Fruit fly (Drosophila melanogaster) whole organism, embryonic: Measurements from ENCODE around the gene blp.

Experiments
- Bteb2 ChIP-seq: fragments of 200-800 bp; sonication (Bioruptor generic); optimal IDR thresholded peaks from 2 replicates; lab custom pipeline; 2016; ENCODE audit warnings: missing biosample characterization, missing genetic modification characterization
- CG10462 ChIP-seq: fragments of 200-800 bp; sonication (Bioruptor generic); optimal IDR thresholded peaks from 2 replicates; lab custom pipeline; 2016; ENCODE audit warnings: missing biosample characterization, missing genetic modification characterization
- CG10565 ChIP-seq: fragments of 200-800 bp; sonication (Bioruptor generic); optimal IDR thresholded peaks from 3 replicates; lab custom pipeline; 2016; ENCODE audit warnings: missing biosample characterization, mild to moderate bottlenecking, missing genetic modification characterization
- CG10654 ChIP-seq: fragments of 200-800 bp; sonication (Bioruptor generic); optimal IDR thresholded peaks from 2 replicates; lab custom pipeline; 2016; ENCODE audit warnings: missing biosample characterization, missing genetic modification characterization
- CG11247 ChIP-seq: fragments of 200-800 bp; sonication (Bioruptor generic); IDR thresholded peaks from 2 replicates; pipeline ENCODE4 v1.3.6; 2022; ENCODE audit warnings: missing biosample characterization, missing genetic modification characterization
- CG12155 ChIP-seq: fragments of 200-800 bp; sonication (Bioruptor generic); optimal IDR thresholded peaks from 3 replicates; lab custom pipeline; 2016; ENCODE audit warnings: missing biosample characterization, missing genetic modification characterization
- CG12391 ChIP-seq: fragments of 200-800 bp; sonication (Bioruptor generic); optimal IDR thresholded peaks from 3 replicates; lab custom pipeline; 2018; ENCODE audit warnings: missing biosample characterization, mild to moderate bottlenecking, missing genetic modification characterization, moderate library complexity
- CG17568 ChIP-seq: fragments of 200-800 bp; sonication (Bioruptor generic); optimal IDR thresholded peaks from 2 replicates; lab custom pipeline; 2018; ENCODE audit warnings: missing biosample characterization, mild to moderate bottlenecking, missing genetic modification characterization, moderate library complexity
- CG18011 ChIP-seq: fragments of 200-800 bp; sonication (Bioruptor generic); optimal IDR thresholded peaks from 2 replicates; lab custom pipeline; 2017; ENCODE audit warnings: missing biosample characterization, missing genetic modification characterization, mild to moderate bottlenecking, moderate library complexity, missing genotype
- CG18262 ChIP-seq: fragments of 200-800 bp; optimal IDR thresholded peaks from 3 replicates; lab custom pipeline; 2019; ENCODE audit warnings: missing biosample characterization, mild to moderate bottlenecking, missing genetic modification characterization, moderate library complexity
- CG2678 ChIP-seq: fragments of 200-800 bp; sonication (Bioruptor generic); optimal IDR thresholded peaks from 3 replicates; lab custom pipeline; 2019; ENCODE audit warnings: missing biosample characterization, mild to moderate bottlenecking, missing genetic modification characterization, moderate library complexity
- CG31441 ChIP-seq: fragments of 200-800 bp; sonication (Bioruptor generic); IDR thresholded peaks from 2 replicates; pipeline ENCODE4 v1.3.6; 2022; ENCODE audit warnings: missing biosample characterization, missing genetic modification characterization
- CG3407 ChIP-seq: fragments of 200-800 bp; sonication (Bioruptor generic); optimal IDR thresholded peaks from 2 replicates; lab custom pipeline; 2018; ENCODE audit warnings: missing biosample characterization, mild to moderate bottlenecking, missing genetic modification characterization
- CG4360 ChIP-seq: fragments of 200-800 bp; sonication (Bioruptor generic); IDR thresholded peaks from 2 replicates; pipeline ENCODE4 v1.3.6; 2022; ENCODE audit warnings: missing biosample characterization, missing genetic modification characterization
- CG4404 ChIP-seq: fragments of 200-800 bp; sonication (Bioruptor generic); IDR thresholded peaks from 2 replicates; pipeline ENCODE4 v1.3.6; 2022; ENCODE audit warnings: missing biosample characterization, missing genetic modification characterization
- CG4820 ChIP-seq: fragments of 200-800 bp; sonication (Bioruptor generic); optimal IDR thresholded peaks from 3 replicates; lab custom pipeline; 2016; ENCODE audit warnings: missing biosample characterization, missing genetic modification characterization
- CG6683 ChIP-seq: fragments of 200-800 bp; sonication (Bioruptor generic); optimal IDR thresholded peaks from 2 replicates; lab custom pipeline; 2017; ENCODE audit warnings: missing biosample characterization, mild to moderate bottlenecking, missing genetic modification characterization, missing genetic modification reagents
- CG6854 ChIP-seq: fragments of 200-800 bp; sonication (Bioruptor generic); optimal IDR thresholded peaks from 3 replicates; lab custom pipeline; 2017; ENCODE audit warnings: missing biosample characterization, mild to moderate bottlenecking, missing genetic modification characterization
- CG7786 ChIP-seq: fragments of 200-800 bp; sonication (Bioruptor generic); optimal IDR thresholded peaks from 2 replicates; lab custom pipeline; 2016; ENCODE audit warnings: missing biosample characterization, missing genetic modification characterization
- CG7963 ChIP-seq: fragments of 200-800 bp; sonication (Bioruptor generic); IDR thresholded peaks from 3 replicates; pipeline ENCODE4 v1.3.6; 2022; ENCODE audit warnings: missing biosample characterization, missing genetic modification characterization; ENCODE audit not compliant: partially characterized antibody
- CG8924 ChIP-seq: fragments of 200-800 bp; optimal IDR thresholded peaks from 3 replicates; lab custom pipeline; 2019; ENCODE audit warnings: missing biosample characterization, mild to moderate bottlenecking, missing genetic modification characterization, moderate library complexity
- CHES-1-like ChIP-seq: fragments of 200-800 bp; sonication (Bioruptor generic); optimal IDR thresholded peaks from 2 replicates; lab custom pipeline; 2016; ENCODE audit warnings: missing biosample characterization, missing genetic modification characterization
- CrebB ChIP-seq: fragments of 200-800 bp; sonication (Bioruptor generic); optimal IDR thresholded peaks from 3 replicates; lab custom pipeline; 2018; ENCODE audit warnings: missing biosample characterization, mild to moderate bottlenecking, missing genetic modification characterization
- Dref ChIP-seq: fragments of 200-800 bp; sonication (Bioruptor generic); IDR thresholded peaks from 2 replicates; pipeline ENCODE4 v1.3.6; 2022; ENCODE audit warnings: missing biosample characterization, missing genetic modification characterization
- Gsc ChIP-seq: fragments of 200-800 bp; sonication (Bioruptor generic); IDR thresholded peaks from 2 replicates; pipeline ENCODE4 v1.3.6; 2022; ENCODE audit warnings: missing biosample characterization, missing genetic modification characterization
- H2.0 ChIP-seq: fragments of 200-800 bp; sonication (Bioruptor generic); IDR thresholded peaks from 2 replicates; pipeline ENCODE4 v1.3.6; 2022; ENCODE audit warnings: missing biosample characterization, missing genetic modification characterization
- Hand ChIP-seq: fragments of 200-800 bp; sonication (Bioruptor generic); optimal IDR thresholded peaks from 2 replicates; lab custom pipeline; 2017; ENCODE audit warnings: mild to moderate bottlenecking, missing biosample characterization, missing genetic modification reagents, missing genetic modification characterization
- Hr51 ChIP-seq, 2 experiments: fragments of 200-800 bp; sonication (Bioruptor generic); optimal IDR thresholded peaks; 2 replicates in 1 of 2; 3 replicates in 1 of 2; lab custom pipeline; 2016 to 2018; ENCODE audit warnings: missing biosample characterization in 2 of 2, missing genetic modification characterization in 2 of 2, mild to moderate bottlenecking in 1 of 2, moderate library complexity in 1 of 2
- Jarid2 ChIP-seq: fragments of 200-800 bp; sonication (Bioruptor generic); optimal IDR thresholded peaks from 3 replicates; lab custom pipeline; 2017; ENCODE audit warnings: mild to moderate bottlenecking, missing biosample characterization, missing genetic modification reagents, missing genetic modification characterization
- Nf-YC ChIP-seq: fragments of 200-800 bp; optimal IDR thresholded peaks from 3 replicates; lab custom pipeline; 2019; ENCODE audit warnings: missing biosample characterization, mild to moderate bottlenecking, missing genetic modification characterization, moderate library complexity
- Sox102F ChIP-seq: fragments of 200-800 bp; sonication (Bioruptor generic); optimal IDR thresholded peaks from 2 replicates; lab custom pipeline; 2018; ENCODE audit warnings: missing biosample characterization, mild to moderate bottlenecking, missing genetic modification characterization, moderate library complexity
- Vsx1 ChIP-seq: fragments of 200-800 bp; sonication (Bioruptor generic); optimal IDR thresholded peaks from 2 replicates; lab custom pipeline; 2017; ENCODE audit warnings: missing biosample characterization, mild to moderate bottlenecking, missing genetic modification characterization, missing genetic modification reagents
- ato ChIP-seq: fragments of 200-800 bp; sonication (Bioruptor generic); IDR thresholded peaks from 2 replicates; pipeline ENCODE4 v1.3.6; 2022; ENCODE audit warnings: missing biosample characterization, missing genetic modification characterization; ENCODE audit not compliant: partially characterized antibody
- crp ChIP-seq, 2 experiments: fragments of 200-800 bp; sonication (Bioruptor generic); optimal IDR thresholded peaks; 2 replicates in 1 of 2; 3 replicates in 1 of 2; lab custom pipeline; 2017; ENCODE audit warnings: missing biosample characterization in 2 of 2, missing genetic modification characterization in 2 of 2, mild to moderate bottlenecking in 1 of 2, moderate library complexity in 1 of 2
- da ChIP-seq: fragments of 200-800 bp; sonication (Bioruptor generic); optimal IDR thresholded peaks from 2 replicates; lab custom pipeline; 2016; ENCODE audit warnings: missing biosample characterization, missing genetic modification characterization
- dpn ChIP-seq, 2 experiments: fragments of 200-800 bp; sonication (Bioruptor generic); optimal IDR thresholded peaks; 3 replicates each; lab custom pipeline; 2016; ENCODE audit warnings: missing biosample characterization in 2 of 2, missing genetic modification characterization in 2 of 2
- fd96Cb ChIP-seq: fragments of 200-800 bp; sonication (Bioruptor generic); optimal IDR thresholded peaks from 2 replicates; lab custom pipeline; 2018; ENCODE audit warnings: missing biosample characterization, mild to moderate bottlenecking, missing genetic modification characterization, moderate library complexity
- ftz-f1 ChIP-seq: fragments of 200-800 bp; sonication (Bioruptor generic); optimal IDR thresholded peaks from 2 replicates; lab custom pipeline; 2016; ENCODE audit warnings: missing biosample characterization, missing genetic modification characterization
- gem ChIP-seq: fragments of 200-800 bp; sonication (Bioruptor generic); optimal IDR thresholded peaks from 2 replicates; lab custom pipeline; 2019; ENCODE audit warnings: missing biosample characterization, mild to moderate bottlenecking, missing genetic modification characterization, moderate library complexity
- gfzf ChIP-seq: fragments of 200-800 bp; sonication (Bioruptor generic); optimal IDR thresholded peaks from 2 replicates; lab custom pipeline; 2016; ENCODE audit warnings: missing biosample characterization, mild to moderate bottlenecking, missing genetic modification characterization, moderate library complexity
- jumu ChIP-seq: fragments of 200-800 bp; sonication (Bioruptor generic); optimal IDR thresholded peaks from 3 replicates; lab custom pipeline; 2016; ENCODE audit warnings: missing biosample characterization, missing genetic modification characterization
- oc ChIP-seq: fragments of 200-800 bp; sonication (Bioruptor generic); optimal IDR thresholded peaks from 2 replicates; lab custom pipeline; 2018; ENCODE audit warnings: missing biosample characterization, mild to moderate bottlenecking, missing genetic modification characterization, moderate library complexity
- p53 ChIP-seq: fragments of 200-800 bp; sonication (Bioruptor generic); optimal IDR thresholded peaks from 2 replicates; lab custom pipeline; 2016; ENCODE audit warnings: missing biosample characterization, missing genetic modification characterization
- peb ChIP-seq: fragments of 200-800 bp; sonication (Bioruptor generic); IDR thresholded peaks from 2 replicates; pipeline ENCODE4 v1.3.6; 2022; ENCODE audit warnings: missing biosample characterization, missing genetic modification characterization
- pzg ChIP-seq: fragments of 200-800 bp; sonication (Bioruptor generic); optimal IDR thresholded peaks from 3 replicates; lab custom pipeline; 2018; ENCODE audit warnings: missing biosample characterization, mild to moderate bottlenecking, missing genetic modification characterization, moderate library complexity
- repo ChIP-seq: fragments of 200-800 bp; sonication (Bioruptor generic); optimal IDR thresholded peaks from 2 replicates; lab custom pipeline; 2016; ENCODE audit warnings: missing biosample characterization, missing genetic modification characterization
- sens ChIP-seq: fragments of 200-800 bp; sonication (Bioruptor generic); peaks from one replicate; lab custom pipeline; 2016; ENCODE audit warnings: missing biosample characterization, missing genetic modification characterization
- sug ChIP-seq: fragments of 200-800 bp; optimal IDR thresholded peaks from 2 replicates; lab custom pipeline; 2019; ENCODE audit warnings: missing biosample characterization, mild to moderate bottlenecking, missing genetic modification characterization, moderate library complexity
- trh ChIP-seq: fragments of 200-800 bp; sonication (Bioruptor generic); optimal IDR thresholded peaks from 2 replicates; lab custom pipeline; 2016; ENCODE audit warnings: missing biosample characterization, missing genetic modification characterization
- z ChIP-seq: fragments of 200-800 bp; sonication (Bioruptor generic); IDR thresholded peaks from 3 replicates; pipeline ENCODE4 v1.3.6; 2022; ENCODE audit warnings: missing biosample characterization, missing genetic modification characterization
- zfh2 ChIP-seq: fragments of 200-800 bp; sonication (Bioruptor generic); optimal IDR thresholded peaks from 2 replicates; lab custom pipeline; 2016; ENCODE audit warnings: missing biosample characterization, missing genetic modification characterization

Gene blp

dm6 chr3R:15965169-15965568 is 31.5 kb downstream of the blp start, which contains the start of the genes CG32856 and Rbf2 (continued):
- TF ChIP-seq ftz-f1 (GFP tag; lab: Kevin White, UChicago) (peak; percentile 25), H2.0 (GFP tag; lab: Robert Waterston, UW) (peak; percentile 86), CG2678 (tag; lab: Kevin White, UChicago) (no peak), pzg (peak; percentile 71), sens (GFP tag; lab: Kevin White, UChicago) (peak; percentile 93), CG31441 (GFP tag; lab: Robert Waterston, UW) (0 out of 2 replicates have a peak, but pooled peaks have one; percentile 20), CG10565 (GFP tag; lab: Kevin White, UChicago) (no peak), CG18011 (peak; percentile 38), CG3407 (no peak), repo (no peak), gfzf (peak; percentile 28), CG4820 (GFP tag; lab: Kevin White, UChicago) (no peak), Vsx1 (GFP tag; lab: Kevin White, UChicago) (no peak), p53 (GFP tag; lab: Kevin White, UChicago) (no peak), CHES-1-like (GFP tag; lab: Kevin White, UChicago) (peak; percentile 81), CG4360 (GFP tag; lab: Robert Waterston, UW) (no peak), Jarid2 (GFP tag; lab: Kevin White, UChicago) (no peak), ato (GFP tag; lab: Robert Waterston, UW) (peak; percentile 89), CG10654 (GFP tag; lab: Kevin White, UChicago) (peak; percentile 37), trh (GFP tag; lab: Kevin White, UChicago) (peak; percentile 11), CG7963 (GFP tag; lab: Robert Waterston, UW) (peak; percentile 90), peb (no peak), CG18262 (tag; lab: Kevin White, UChicago) (peak; percentile 73), CG10462 (GFP tag; lab: Kevin White, UChicago) (peak; percentile 61), Bteb2 (GFP tag; lab: Kevin White, UChicago) (peak; percentile 88), CG6683 (no peak), Dref (peak; percentile 97), sug (tag; lab: Kevin White, UChicago) (peak; percentile 90), CG8924 (peak; percentile 79), Sox102F (GFP tag; lab: Kevin White, UChicago) (peak; percentile 90), CG6854 (GFP tag; lab: Kevin White, UChicago) (no peak), jumu (no peak), oc (tag; lab: Kevin White, UChicago) (no peak), dpn (GFP tag; optimal IDR thresholded peaks at IDR 0.05; lab: Kevin White, UChicago) (peak; percentile 84 to 87), CG12391 (peak; percentile 92), z (no peak), Gsc (GFP tag; lab: Robert Waterston, UW) (no peak), gem (tag; lab: Kevin White, UChicago) (peak; percentile 95), CG11247 (no peak), CG17568 (GFP tag; lab: Kevin White, UChicago) (no peak), Hr51 (GFP tag; optimal IDR thresholded peaks at IDR 0.05; lab: Kevin White, UChicago) (peak; percentile 67 to 89), fd96Cb (no peak), CrebB (peak; percentile 65), zfh2 (GFP tag; lab: Kevin White, UChicago) (peak; percentile 87), crp (GFP tag; optimal IDR thresholded peaks at IDR 0.05; lab: Kevin White, UChicago) (peak in 1 of 2 experiments; percentile 69), CG12155 (peak; percentile 88), da (GFP tag; lab: Kevin White, UChicago) (peak; percentile 42), CG7786 (peak; percentile 84), CG4404 (GFP tag; lab: Robert Waterston, UW) (no peak), Hand (peak; percentile 61), Nf-YC (peak; percentile 11)
